Fruit fly (Drosophila melanogaster): ENCODE data around the gene dpr18.

The dpr18 gene

DNA sequence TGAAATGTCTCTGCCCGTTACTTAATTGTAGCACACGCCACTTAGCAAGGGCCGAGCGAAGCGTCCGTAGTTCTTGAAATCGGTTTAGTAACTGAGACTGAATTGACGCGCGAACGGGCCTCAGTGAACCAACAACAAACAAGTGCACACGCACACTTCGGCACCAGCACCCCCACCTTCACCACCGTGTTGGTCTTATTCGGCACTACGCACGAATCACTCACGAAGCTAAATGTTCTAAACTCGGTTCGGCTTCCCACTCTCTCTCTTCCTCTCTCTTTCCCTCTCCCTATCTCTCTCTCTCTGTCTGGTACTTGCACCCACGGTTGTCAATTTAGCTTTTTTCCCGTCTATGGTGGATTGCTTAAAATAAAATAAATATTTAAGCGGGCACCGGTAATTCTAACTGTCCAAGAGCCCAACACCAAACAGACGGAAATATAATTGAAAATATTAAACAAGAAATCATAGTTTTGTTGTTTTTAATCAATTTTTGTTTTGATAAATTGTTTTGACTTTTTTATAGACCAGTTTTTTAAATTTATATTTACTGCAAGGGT lies 28.0 kb downstream of the dpr18 start, which contains the start of gene Tob:
TSS of gene Tob (minus strand) at position 65 of the 560 bp plus-strand sequence.
- TF ChIP-seq Clk (GFP tag; optimal IDR thresholded peaks at IDR 0.05) (no peak), Crg-1 (GFP tag; optimal IDR thresholded peaks at IDR 0.05) (peak; percentile 44), CG12768 (GFP tag; optimal IDR thresholded peaks at IDR 0.05) (peak; percentile 28), Hr96 (GFP tag; optimal IDR thresholded peaks at IDR 0.05) (no peak), CG7045 (GFP tag; optimal IDR thresholded peaks at IDR 0.05) (no peak), CG5204 (GFP tag; optimal IDR thresholded peaks at IDR 0.05) (peak; percentile 41), toe (GFP tag; optimal IDR thresholded peaks at IDR 0.05) (peak; percentile 45), CG1620 (GFP tag; optimal IDR thresholded peaks at IDR 0.05) (no peak), CG33017 (tag; optimal IDR thresholded peaks at IDR 0.05) (no peak), bab1 (GFP tag; optimal IDR thresholded peaks at IDR 0.05) (peak; percentile 12), Mnt (GFP tag; optimal IDR thresholded peaks at IDR 0.05) (peak; percentile 78), cic (GFP tag; optimal IDR thresholded peaks at IDR 0.05) (peak; percentile 82), CG7101 (tag; optimal IDR thresholded peaks at IDR 0.05) (peak; percentile 55), ovo (GFP tag; optimal IDR thresholded peaks at IDR 0.05) (peak; percentile 72), kay (GFP tag; ENCODE audit: borderline replicate concordance) (peak; percentile 52), CG14711 (tag; optimal IDR thresholded peaks at IDR 0.05) (no peak), tj (GFP tag; optimal IDR thresholded peaks at IDR 0.05) (peak; percentile 48), cnc (optimal IDR thresholded peaks at IDR 0.05) (no peak), CG11617 (GFP tag; optimal IDR thresholded peaks at IDR 0.05) (no peak), pad (GFP tag; optimal IDR thresholded peaks at IDR 0.05) (peak; percentile 83)

- TF ChIP-seq CG11617 (GFP tag; optimal IDR thresholded peaks at IDR 0.05) (peak; percentile 14), kay (GFP tag; ENCODE audit: borderline replicate concordance) (no peak), CG5204 (GFP tag; optimal IDR thresholded peaks at IDR 0.05) (no peak), CG7045 (GFP tag; optimal IDR thresholded peaks at IDR 0.05) (no peak), Mnt (GFP tag; optimal IDR thresholded peaks at IDR 0.05) (peak; percentile 21), CG33017 (tag; optimal IDR thresholded peaks at IDR 0.05) (no peak), CG12768 (GFP tag; optimal IDR thresholded peaks at IDR 0.05) (peak; percentile 14), cnc (optimal IDR thresholded peaks at IDR 0.05) (no peak), Crg-1 (GFP tag; optimal IDR thresholded peaks at IDR 0.05) (no peak), Hr96 (GFP tag; optimal IDR thresholded peaks at IDR 0.05) (no peak), pad (GFP tag; optimal IDR thresholded peaks at IDR 0.05) (peak; percentile 49), tj (GFP tag; optimal IDR thresholded peaks at IDR 0.05) (no peak), cic (GFP tag; optimal IDR thresholded peaks at IDR 0.05) (peak; percentile 53), CG7101 (tag; optimal IDR thresholded peaks at IDR 0.05) (peak; percentile 63), ovo (GFP tag; optimal IDR thresholded peaks at IDR 0.05) (no peak), toe (GFP tag; optimal IDR thresholded peaks at IDR 0.05) (no peak), bab1 (GFP tag; optimal IDR thresholded peaks at IDR 0.05) (no peak), CG1620 (GFP tag; optimal IDR thresholded peaks at IDR 0.05) (no peak), CG14711 (tag; optimal IDR thresholded peaks at IDR 0.05) (no peak)
These were observed 29.2 kb downstream of the dpr18 start for dm6 chrX:16092614-16093280.

DNA sequence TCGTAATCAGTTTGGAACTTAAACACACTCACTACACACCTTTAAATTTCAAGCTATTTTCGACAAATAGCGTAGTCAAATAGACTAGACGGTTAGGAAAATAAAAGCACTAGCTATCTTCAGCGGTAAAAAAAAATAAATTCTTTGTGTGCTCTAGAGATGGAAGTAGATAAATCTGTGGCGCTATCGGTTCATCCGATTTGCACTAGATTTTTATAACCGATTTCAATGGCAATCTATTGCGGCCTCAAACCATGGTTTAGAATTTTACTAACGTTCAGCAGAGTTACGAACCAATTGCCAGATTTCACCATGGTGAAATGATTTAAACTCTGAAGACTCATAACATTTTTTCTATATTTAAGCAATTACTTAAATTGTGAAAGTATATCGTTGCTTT lies 33.0 kb downstream of the dpr18 start:
- TF ChIP-seq Mnt (GFP tag; optimal IDR thresholded peaks at IDR 0.05) (peak; percentile 9), CG7045 (GFP tag; optimal IDR thresholded peaks at IDR 0.05) (no peak), CG7101 (tag; optimal IDR thresholded peaks at IDR 0.05) (peak; percentile 59), Clk (GFP tag; optimal IDR thresholded peaks at IDR 0.05) (no peak), tj (GFP tag; optimal IDR thresholded peaks at IDR 0.05) (no peak), cnc (optimal IDR thresholded peaks at IDR 0.05) (no peak), toe (GFP tag; optimal IDR thresholded peaks at IDR 0.05) (no peak), Crg-1 (GFP tag; optimal IDR thresholded peaks at IDR 0.05) (peak; percentile 15), bab1 (GFP tag; optimal IDR thresholded peaks at IDR 0.05) (peak; percentile 3), CG1620 (GFP tag; optimal IDR thresholded peaks at IDR 0.05) (peak; percentile 45), ovo (GFP tag; optimal IDR thresholded peaks at IDR 0.05) (no peak), pad (GFP tag; optimal IDR thresholded peaks at IDR 0.05) (peak; percentile 16), CG11617 (GFP tag; optimal IDR thresholded peaks at IDR 0.05) (no peak), kay (GFP tag; ENCODE audit: borderline replicate concordance) (no peak)

dm6 chrX:16100726-16101351 lies 37.3 kb downstream of the dpr18 start:
- TF ChIP-seq tj (GFP tag; optimal IDR thresholded peaks at IDR 0.05) (no peak), Hr96 (GFP tag; optimal IDR thresholded peaks at IDR 0.05) (no peak), CG14711 (tag; optimal IDR thresholded peaks at IDR 0.05) (no peak), CG5204 (GFP tag; optimal IDR thresholded peaks at IDR 0.05) (no peak), Crg-1 (GFP tag; optimal IDR thresholded peaks at IDR 0.05) (no peak), CG1620 (GFP tag; optimal IDR thresholded peaks at IDR 0.05) (no peak), CG33017 (tag; optimal IDR thresholded peaks at IDR 0.05) (no peak), kay (GFP tag; ENCODE audit: borderline replicate concordance) (no peak), Mnt (GFP tag; optimal IDR thresholded peaks at IDR 0.05) (no peak), CG11617 (GFP tag; optimal IDR thresholded peaks at IDR 0.05) (no peak)

- TF ChIP-seq CG5204 (GFP tag; optimal IDR thresholded peaks at IDR 0.05) = no peak
- TF ChIP-seq toe (GFP tag; optimal IDR thresholded peaks at IDR 0.05) = no peak
- TF ChIP-seq Clk (GFP tag; optimal IDR thresholded peaks at IDR 0.05) = no peak
- peak; percentile 8 for TF ChIP-seq pad (GFP tag; optimal IDR thresholded peaks at IDR 0.05)
- TF ChIP-seq kay (GFP tag; ENCODE audit: borderline replicate concordance) = peak; percentile 74
- peak; percentile 59 for TF ChIP-seq CG11617 (GFP tag; optimal IDR thresholded peaks at IDR 0.05)
- TF ChIP-seq CG33017 (tag; optimal IDR thresholded peaks at IDR 0.05) = peak; percentile 23
- peak; percentile 98 for TF ChIP-seq tj (GFP tag; optimal IDR thresholded peaks at IDR 0.05)
- no peak for TF ChIP-seq cnc (optimal IDR thresholded peaks at IDR 0.05)
- TF ChIP-seq ovo (GFP tag; optimal IDR thresholded peaks at IDR 0.05) = no peak
- peak; percentile 34 for TF ChIP-seq cic (GFP tag; optimal IDR thresholded peaks at IDR 0.05)
- no peak for TF ChIP-seq Hr96 (GFP tag; optimal IDR thresholded peaks at IDR 0.05)
- TF ChIP-seq Mnt (GFP tag; optimal IDR thresholded peaks at IDR 0.05) = peak; percentile 21
- peak; percentile 7 for TF ChIP-seq CG14711 (tag; optimal IDR thresholded peaks at IDR 0.05)
- TF ChIP-seq CG7101 (tag; optimal IDR thresholded peaks at IDR 0.05) = peak; percentile 37
- no peak for TF ChIP-seq CG1620 (GFP tag; optimal IDR thresholded peaks at IDR 0.05)
- peak; percentile 46 for TF ChIP-seq bab1 (GFP tag; optimal IDR thresholded peaks at IDR 0.05)
- no peak for TF ChIP-seq Crg-1 (GFP tag; optimal IDR thresholded peaks at IDR 0.05)
- TF ChIP-seq CG7045 (GFP tag; optimal IDR thresholded peaks at IDR 0.05) = no peak
- TF ChIP-seq CG12768 (GFP tag; optimal IDR thresholded peaks at IDR 0.05) = no peak
These were observed 39.0 kb downstream of the dpr18 start for dm6 chrX:16102338-16103218.
